Fruit fly (Drosophila melanogaster) whole organism, pupa: Measurements from ENCODE around the gene eIF3a.

ENCODE experiments used
- CG10348 ChIP-seq: fragments of 200-800 bp; sonication (Bioruptor generic); IDR thresholded peaks from 2 replicates; pipeline ENCODE4 v1.3.6; 2022; ENCODE audit warnings: missing biosample characterization, missing genetic modification characterization
- CG12605 ChIP-seq: fragments of 200-800 bp; sonication (Bioruptor generic); IDR thresholded peaks from 2 replicates; pipeline ENCODE4 v1.3.6; 2022; ENCODE audit warnings: missing biosample characterization, missing genetic modification characterization
- CG14655 ChIP-seq: fragments of 200-800 bp; sonication (Bioruptor generic); optimal IDR thresholded peaks from 3 replicates; lab custom pipeline; 2017; ENCODE audit warnings: mild to moderate bottlenecking, missing biosample characterization, missing genetic modification reagents, missing genetic modification characterization
- CG17806 ChIP-seq: fragments of 200-800 bp; sonication (Bioruptor generic); optimal IDR thresholded peaks from 2 replicates; lab custom pipeline; 2018; ENCODE audit warnings: missing biosample characterization, mild to moderate bottlenecking, missing genetic modification characterization, moderate library complexity
- CG34367 ChIP-seq: fragments of 200-800 bp; sonication (Bioruptor generic); optimal IDR thresholded peaks from 2 replicates; lab custom pipeline; 2018; ENCODE audit warnings: missing biosample characterization, mild to moderate bottlenecking, missing genetic modification characterization
- CG8159 ChIP-seq: fragments of 200-800 bp; sonication (Bioruptor generic); optimal IDR thresholded peaks from 3 replicates; lab custom pipeline; 2018; ENCODE audit warnings: missing biosample characterization, mild to moderate bottlenecking, missing genetic modification characterization, moderate library complexity
- CG8301 ChIP-seq: fragments of 200-800 bp; sonication (Bioruptor generic); optimal IDR thresholded peaks from 2 replicates; lab custom pipeline; 2018; ENCODE audit warnings: missing biosample characterization, mild to moderate bottlenecking, missing genetic modification characterization
- CG9948 ChIP-seq: fragments of 200-800 bp; sonication (Bioruptor generic); optimal IDR thresholded peaks from 2 replicates; lab custom pipeline; 2018; ENCODE audit warnings: missing biosample characterization, mild to moderate bottlenecking, missing genetic modification characterization, moderate library complexity
- EcR ChIP-seq: fragments of 200-800 bp; sonication (Bioruptor generic); optimal IDR thresholded peaks from 3 replicates; lab custom pipeline; 2019; ENCODE audit warnings: missing biosample characterization, missing genetic modification characterization, mild to moderate bottlenecking, moderate library complexity, missing genetic modification reagents
- Ets98B ChIP-seq: fragments of 200-800 bp; sonication (Bioruptor generic); IDR thresholded peaks from 2 replicates; pipeline ENCODE4 v1.3.6; 2022; ENCODE audit warnings: missing biosample characterization, missing genetic modification characterization
- Pif1A ChIP-seq: fragments of 200-800 bp; sonication (Bioruptor generic); optimal IDR thresholded peaks from 3 replicates; lab custom pipeline; 2016; ENCODE audit warnings: missing biosample characterization, missing genetic modification characterization
- fd96Ca ChIP-seq: fragments of 200-800 bp; sonication (Bioruptor generic); IDR thresholded peaks from 3 replicates; pipeline ENCODE4 v1.3.6; 2022; ENCODE audit warnings: missing biosample characterization, missing genetic modification characterization
- rn ChIP-seq: fragments of 200-800 bp; sonication (Bioruptor generic); IDR thresholded peaks from 2 replicates; pipeline ENCODE4 v1.3.6; 2022; ENCODE audit warnings: missing biosample characterization, missing genetic modification characterization

DNA sequence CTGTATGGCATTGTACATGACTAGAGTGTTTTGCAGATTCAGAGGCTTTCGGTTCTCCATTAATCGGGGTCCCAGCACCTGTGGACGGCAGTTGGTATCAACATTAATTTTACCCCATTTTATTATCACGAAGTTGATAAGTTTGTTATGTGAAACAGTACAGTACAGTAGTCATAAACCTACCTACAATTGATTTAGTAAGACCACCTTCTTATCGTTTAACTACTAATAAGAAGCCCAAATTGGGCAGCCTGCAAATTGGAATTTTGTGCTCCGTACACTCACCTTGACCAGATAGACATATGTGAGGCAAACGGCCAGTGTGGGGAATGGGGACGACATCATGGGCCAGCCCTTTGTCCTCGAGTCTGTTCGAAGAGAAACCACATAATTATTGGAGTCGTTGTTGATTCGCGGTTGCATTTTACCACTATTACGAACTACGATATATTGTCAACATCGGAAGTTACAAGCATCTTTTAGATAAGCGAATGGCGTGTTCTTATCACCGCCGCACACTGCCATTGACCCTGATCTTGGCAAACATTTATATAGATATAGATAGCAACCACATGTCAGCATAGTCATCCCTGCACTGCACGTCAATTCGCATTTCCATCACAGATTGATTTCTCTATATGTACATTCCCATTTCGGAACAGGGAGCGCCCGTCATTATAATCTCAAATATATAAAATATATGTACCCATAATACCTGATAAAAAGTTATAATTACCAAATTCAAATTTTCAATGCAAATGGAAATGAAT, 12.9 kb upstream of the eIF3a start:
- TF ChIP-seq CG9948 (no peak), Ets98B (GFP tag; lab: Robert Waterston, UW) (no peak), CG14655 (no peak), rn (GFP tag; lab: Robert Waterston, UW) (no peak), Pif1A (no peak), EcR (peak; percentile 59), CG34367 (tag; lab: Kevin White, UChicago) (no peak), CG8301 (tag; lab: Kevin White, UChicago) (no peak), CG17806 (tag; lab: Kevin White, UChicago) (no peak), fd96Ca (no peak), CG10348 (GFP tag; lab: Robert Waterston, UW) (no peak), CG8159 (tag; lab: Kevin White, UChicago) (no peak), CG12605 (GFP tag; lab: Robert Waterston, UW) (no peak)
